Fruit fly (Drosophila melanogaster): ENCODE results near the gene CG6770.
A peak's percentile ranks its signal among the peaks of the same experiment; 100 is the strongest.

The CG6770 gene

dm6 chr2L:12026458-12027431 lies 19.2 kb downstream of the CG6770 start (continued):
- TF ChIP-seq knrl (GFP tag; IDR thresholded peaks at IDR 0.05; ENCODE audit: partially characterized antibody): no peak
- peak; percentile 20 for TF ChIP-seq kah (GFP tag; optimal IDR thresholded peaks at IDR 0.05)
- peak; percentile 44 for TF ChIP-seq Nf-YB (GFP tag; optimal IDR thresholded peaks at IDR 0.05)
- no peak for TF ChIP-seq slou (GFP tag; optimal IDR thresholded peaks at IDR 0.05)
- TF ChIP-seq MESR4 (GFP tag; optimal IDR thresholded peaks at IDR 0.05): no peak
- TF ChIP-seq CG8281 (tag; optimal IDR thresholded peaks at IDR 0.05): no peak
- TF ChIP-seq Sin3A (optimal IDR thresholded peaks at IDR 0.05): no peak
- TF ChIP-seq Hr39 (optimal IDR thresholded peaks at IDR 0.05): no peak
- no peak; the same call in none of the 2 replicates for TF ChIP-seq Xrp1 (GFP tag; IDR thresholded peaks at IDR 0.05)
- TF ChIP-seq abd-A (tag; optimal IDR thresholded peaks at IDR 0.05): no peak
- peak; percentile 13; the same call in 1 of the 2 replicates for TF ChIP-seq dati (GFP tag; IDR thresholded peaks at IDR 0.05)
- TF ChIP-seq lilli (GFP tag; optimal IDR thresholded peaks at IDR 0.05): peak; percentile 50
- TF ChIP-seq wdn (GFP tag; IDR thresholded peaks at IDR 0.05): no peak
- TF ChIP-seq org-1 (GFP tag; optimal IDR thresholded peaks at IDR 0.05): peak; percentile 63
- TF ChIP-seq sens (GFP tag): peak; percentile 68
- peak; percentile 19 for TF ChIP-seq CG11723 (GFP tag; optimal IDR thresholded peaks at IDR 0.05)
- peak; percentile 20; the same call in 1 of the 3 replicates for TF ChIP-seq B-H1 (GFP tag; IDR thresholded peaks at IDR 0.05)
- TF ChIP-seq dmrt99B (tag; optimal IDR thresholded peaks at IDR 0.05): peak; percentile 48
- TF ChIP-seq chif (GFP tag; optimal IDR thresholded peaks at IDR 0.05): peak; percentile 37 to 40
- peak; percentile 5 for TF ChIP-seq trem (tag; optimal IDR thresholded peaks at IDR 0.05)
- peak; percentile 24; the same call in 1 of the 2 replicates for TF ChIP-seq CG6272 (GFP tag; IDR thresholded peaks at IDR 0.05)
- TF ChIP-seq lab (GFP tag; optimal IDR thresholded peaks at IDR 0.05): no peak
- no peak for TF ChIP-seq HmgZ (tag; optimal IDR thresholded peaks at IDR 0.05)
- TF ChIP-seq CG14441 (GFP tag; IDR thresholded peaks at IDR 0.05): peak; percentile 62
- TF ChIP-seq crp (GFP tag; optimal IDR thresholded peaks at IDR 0.05): no peak
- peak; percentile 3 for TF ChIP-seq Dp (GFP tag; optimal IDR thresholded peaks at IDR 0.05)
- peak; percentile 75 for TF ChIP-seq Drgx (GFP tag; IDR thresholded peaks at IDR 0.05)
- 0 out of 4 replicates have a peak, but pooled peaks have one; percentile 64 for TF ChIP-seq chinmo (GFP tag; IDR thresholded peaks at IDR 0.05; ENCODE audit: partially characterized antibody)
- TF ChIP-seq ken (GFP tag; IDR thresholded peaks at IDR 0.05): peak; percentile 55; the same call in 2 of the 3 replicates
- TF ChIP-seq sr (GFP tag; IDR thresholded peaks at IDR 0.05): no peak
- TF ChIP-seq Dbx (GFP tag; IDR thresholded peaks at IDR 0.05): no peak
- no peak for TF ChIP-seq ssp (GFP tag; IDR thresholded peaks at IDR 0.05)
- TF ChIP-seq Camta (GFP tag; optimal IDR thresholded peaks at IDR 0.05): no peak
- peak; percentile 28 for TF ChIP-seq CG3163 (GFP tag; optimal IDR thresholded peaks at IDR 0.05)
- no peak for TF ChIP-seq Poxn (GFP tag; IDR thresholded peaks at IDR 0.05)
- TF ChIP-seq Dip2 (GFP tag; IDR thresholded peaks at IDR 0.05): no peak
- no peak for TF ChIP-seq CG2129 (GFP tag; IDR thresholded peaks at IDR 0.05; ENCODE audit: partially characterized antibody)
- no peak for TF ChIP-seq CG33557 (GFP tag; optimal IDR thresholded peaks at IDR 0.05)
- no peak for TF ChIP-seq run (tag; optimal IDR thresholded peaks at IDR 0.05)
- peak; percentile 22 for TF ChIP-seq CG12769 (tag; optimal IDR thresholded peaks at IDR 0.05)
- TF ChIP-seq Sox102F (GFP tag; optimal IDR thresholded peaks at IDR 0.05): peak; percentile 64
- no peak for TF ChIP-seq cad (GFP tag; optimal IDR thresholded peaks at IDR 0.05)
- no peak for TF ChIP-seq Side (GFP tag; optimal IDR thresholded peaks at IDR 0.05)
- TF ChIP-seq CG11696 (GFP tag; IDR thresholded peaks at IDR 0.05): peak; percentile 13; the same call in 1 of the 2 replicates
- TF ChIP-seq D19A (tag; optimal IDR thresholded peaks at IDR 0.05): peak; percentile 36
- peak; percentile 31 for TF ChIP-seq CHES-1-like (GFP tag; optimal IDR thresholded peaks at IDR 0.05)
- no peak for TF ChIP-seq bigmax (GFP tag; optimal IDR thresholded peaks at IDR 0.05)
- 0 out of 2 replicates have a peak, but pooled peaks have one; percentile 7 for TF ChIP-seq Atf6 (GFP tag; IDR thresholded peaks at IDR 0.05)
- TF ChIP-seq zfh1 (GFP tag; IDR thresholded peaks at IDR 0.05): peak; percentile 54; the same call in 1 of the 3 replicates
